Fruit fly (Drosophila melanogaster) whole organism, embryonic: ENCODE data around the gene Tssk.
A peak's percentile ranks its signal among the peaks of the same experiment; 100 is the strongest.

Source experiments
- Atf3 ChIP-seq: fragments of 200-800 bp; sonication (Bioruptor generic); optimal IDR thresholded peaks from 3 replicates; lab custom pipeline; 2016; ENCODE audit warnings: missing biosample characterization, missing genetic modification characterization
- BEAF-32 ChIP-seq: fragments of 200-800 bp; sonication (Bioruptor generic); optimal IDR thresholded peaks from 3 replicates; lab custom pipeline; 2017; ENCODE audit warnings: missing biosample characterization, missing genetic modification characterization, mild to moderate bottlenecking, moderate library complexity, missing genetic modification reagents
- CG10366 ChIP-seq: fragments of 200-800 bp; sonication (Bioruptor generic); IDR thresholded peaks from 2 replicates; pipeline ENCODE4 v1.3.6; 2022; ENCODE audit warnings: missing biosample characterization, missing genetic modification characterization
- CG10431 ChIP-seq: fragments of 200-800 bp; sonication (Bioruptor generic); optimal IDR thresholded peaks from 3 replicates; lab custom pipeline; 2018; ENCODE audit warnings: missing biosample characterization, mild to moderate bottlenecking, missing genetic modification characterization
- CG10462 ChIP-seq: fragments of 200-800 bp; sonication (Bioruptor generic); optimal IDR thresholded peaks from 2 replicates; lab custom pipeline; 2016; ENCODE audit warnings: missing biosample characterization, missing genetic modification characterization
- CG11504 ChIP-seq: fragments of 200-800 bp; sonication (Bioruptor generic); optimal IDR thresholded peaks from 3 replicates; lab custom pipeline; 2019; ENCODE audit warnings: missing biosample characterization, mild to moderate bottlenecking, missing genetic modification characterization, moderate library complexity
- CG13287 ChIP-seq: fragments of 200-800 bp; sonication (Bioruptor generic); IDR thresholded peaks from 2 replicates; pipeline ENCODE4 v1.3.6; 2022; ENCODE audit warnings: missing biosample characterization, missing genetic modification characterization; ENCODE audit not compliant: partially characterized antibody
- CG14965 ChIP-seq: fragments of 200-800 bp; sonication (Bioruptor generic); optimal IDR thresholded peaks from 2 replicates; lab custom pipeline; 2016; ENCODE audit warnings: missing biosample characterization, missing genetic modification characterization, borderline replicate concordance
- CG16815 ChIP-seq: fragments of 200-800 bp; sonication (Bioruptor generic); optimal IDR thresholded peaks from 3 replicates; lab custom pipeline; 2017; ENCODE audit warnings: missing biosample characterization, mild to moderate bottlenecking, missing genetic modification characterization
- CG17186 ChIP-seq: fragments of 200-800 bp; sonication (Bioruptor generic); optimal IDR thresholded peaks from 3 replicates; lab custom pipeline; 2017; ENCODE audit warnings: missing biosample characterization, missing genetic modification reagents, missing genetic modification characterization
- CG3726 ChIP-seq: fragments of 200-800 bp; sonication (Bioruptor generic); IDR thresholded peaks from 3 replicates; pipeline ENCODE4, ENCODE4 v1.3.6; 2022; ENCODE audit warnings: missing biosample characterization, missing genetic modification characterization
- CG6654 ChIP-seq: fragments of 200-800 bp; sonication (Bioruptor generic); optimal IDR thresholded peaks from 2 replicates; lab custom pipeline; 2017; ENCODE audit warnings: missing biosample characterization, mild to moderate bottlenecking, missing genetic modification characterization
- CG6689 ChIP-seq: fragments of 200-800 bp; sonication (Bioruptor generic); IDR thresholded peaks from 2 replicates; pipeline ENCODE4 v1.3.6; 2022; ENCODE audit warnings: missing biosample characterization, missing genetic modification characterization
- CG6791 ChIP-seq: fragments of 200-800 bp; sonication (Bioruptor generic); IDR thresholded peaks from 3 replicates; pipeline ENCODE4 v1.3.6; 2022; ENCODE audit warnings: missing biosample characterization, missing genetic modification characterization; ENCODE audit not compliant: partially characterized antibody
- CG6854 ChIP-seq: fragments of 200-800 bp; sonication (Bioruptor generic); optimal IDR thresholded peaks from 3 replicates; lab custom pipeline; 2017; ENCODE audit warnings: missing biosample characterization, mild to moderate bottlenecking, missing genetic modification characterization
- CG7556 ChIP-seq: fragments of 200-800 bp; sonication (Bioruptor generic); optimal IDR thresholded peaks from 2 replicates; lab custom pipeline; 2017; ENCODE audit warnings: missing biosample characterization, mild to moderate bottlenecking, missing genetic modification characterization
- CG8388 ChIP-seq: fragments of 200-800 bp; sonication (Bioruptor generic); optimal IDR thresholded peaks from 2 replicates; lab custom pipeline; 2019; ENCODE audit warnings: missing biosample characterization, mild to moderate bottlenecking, missing genetic modification characterization, moderate library complexity
- CG9727 ChIP-seq: fragments of 200-800 bp; sonication (Bioruptor generic); optimal IDR thresholded peaks from 3 replicates; lab custom pipeline; 2017; ENCODE audit warnings: missing biosample characterization, mild to moderate bottlenecking, missing genetic modification characterization
- Deaf1 ChIP-seq: fragments of 200-800 bp; optimal IDR thresholded peaks from 3 replicates; lab custom pipeline; 2019; ENCODE audit warnings: missing biosample characterization, mild to moderate bottlenecking, missing genetic modification characterization, moderate library complexity
- MBD-R2 ChIP-seq: fragments of 200-800 bp; sonication (Bioruptor generic); IDR thresholded peaks from 2 replicates; pipeline ENCODE4 v1.3.6; 2022; ENCODE audit warnings: missing biosample characterization, missing genetic modification characterization
- PHDP ChIP-seq: fragments of 200-800 bp; sonication (Bioruptor generic); optimal IDR thresholded peaks from 3 replicates; lab custom pipeline; 2018; ENCODE audit warnings: missing biosample characterization, mild to moderate bottlenecking, missing genetic modification characterization, moderate library complexity
- Scr ChIP-seq: fragments of 200-800 bp; sonication (Bioruptor generic); IDR thresholded peaks from 2 replicates; pipeline ENCODE4 v1.3.6; 2022; ENCODE audit warnings: missing biosample characterization, missing genetic modification characterization; ENCODE audit not compliant: partially characterized antibody
- Sox100B ChIP-seq: fragments of 200-800 bp; sonication (Bioruptor generic); optimal IDR thresholded peaks from 3 replicates; lab custom pipeline; 2018; ENCODE audit warnings: missing biosample characterization, mild to moderate bottlenecking, missing genetic modification characterization
- Sox102F ChIP-seq: fragments of 200-800 bp; sonication (Bioruptor generic); optimal IDR thresholded peaks from 2 replicates; lab custom pipeline; 2018; ENCODE audit warnings: missing biosample characterization, mild to moderate bottlenecking, missing genetic modification characterization, moderate library complexity
- Taf1 ChIP-seq: fragments of 200-800 bp; sonication (Bioruptor generic); IDR thresholded peaks from 2 replicates; pipeline ENCODE4 v1.3.6; 2022; ENCODE audit warnings: missing biosample characterization, missing genetic modification characterization
- amos ChIP-seq: fragments of 200-800 bp; sonication (Bioruptor generic); IDR thresholded peaks from 2 replicates; pipeline ENCODE4 v1.3.6; 2022; ENCODE audit warnings: missing biosample characterization, missing genetic modification characterization; ENCODE audit not compliant: partially characterized antibody
- ase ChIP-seq: fragments of 200-800 bp; sonication (Bioruptor generic); IDR thresholded peaks from 3 replicates; pipeline ENCODE4 v1.3.6; 2022; ENCODE audit warnings: missing biosample characterization, missing genetic modification characterization
- danr ChIP-seq: fragments of 200-800 bp; sonication (Bioruptor generic); IDR thresholded peaks from 2 replicates; pipeline ENCODE4 v1.3.6; 2022; ENCODE audit warnings: missing biosample characterization, missing genetic modification characterization
- ems ChIP-seq: fragments of 200-800 bp; sonication (Bioruptor generic); optimal IDR thresholded peaks from 3 replicates; lab custom pipeline; 2016; ENCODE audit warnings: missing biosample characterization, missing genetic modification characterization
- esg ChIP-seq: fragments of 200-800 bp; sonication (Bioruptor generic); conservative IDR thresholded peaks from 2 replicates; pipeline ENCODE4 v1.3.6; 2022; ENCODE audit warnings: missing biosample characterization, missing genetic modification characterization
- fd102C ChIP-seq: fragments of 200-800 bp; sonication (Bioruptor generic); optimal IDR thresholded peaks from 2 replicates; lab custom pipeline; 2018; ENCODE audit warnings: missing biosample characterization, mild to moderate bottlenecking, missing genetic modification characterization, moderate library complexity
- fu2 ChIP-seq: fragments of 200-800 bp; sonication (Bioruptor generic); optimal IDR thresholded peaks from 2 replicates; lab custom pipeline; 2016; ENCODE audit warnings: missing biosample characterization, missing genetic modification characterization
- gsb ChIP-seq: fragments of 200-800 bp; sonication (Bioruptor generic); IDR thresholded peaks from 2 replicates; pipeline ENCODE4 v1.3.6; 2022; ENCODE audit warnings: missing biosample characterization, missing genetic modification characterization
- hbn ChIP-seq: fragments of 200-800 bp; sonication (Bioruptor generic); IDR thresholded peaks from 2 replicates; pipeline ENCODE4 v1.3.6; 2022; ENCODE audit warnings: missing biosample characterization, missing genetic modification characterization; ENCODE audit not compliant: partially characterized antibody
- inv ChIP-seq: fragments of 200-800 bp; sonication (Bioruptor generic); IDR thresholded peaks from 2 replicates; pipeline ENCODE4 v1.3.6; 2022; ENCODE audit warnings: missing biosample characterization, missing genetic modification characterization; ENCODE audit not compliant: partially characterized antibody
- jigr1 ChIP-seq: fragments of 200-800 bp; sonication (Bioruptor generic); IDR thresholded peaks from 3 replicates; pipeline ENCODE4 v1.3.6; 2022; ENCODE audit warnings: missing biosample characterization, missing genetic modification characterization
- jumu ChIP-seq: fragments of 200-800 bp; sonication (Bioruptor generic); optimal IDR thresholded peaks from 3 replicates; lab custom pipeline; 2016; ENCODE audit warnings: missing biosample characterization, missing genetic modification characterization
- kay ChIP-seq: fragments of 200-800 bp; sonication (Bioruptor generic); optimal IDR thresholded peaks from 2 replicates; lab custom pipeline; 2016; ENCODE audit warnings: missing biosample characterization, missing genetic modification characterization
- klu ChIP-seq: fragments of 200-800 bp; sonication (Bioruptor generic); IDR thresholded peaks from 2 replicates; pipeline ENCODE4 v1.3.6; 2022; ENCODE audit warnings: missing biosample characterization, missing genetic modification characterization
- knrl ChIP-seq: fragments of 200-800 bp; sonication (Bioruptor generic); IDR thresholded peaks from 3 replicates; pipeline ENCODE4 v1.3.6; 2022; ENCODE audit warnings: missing biosample characterization, missing genetic modification characterization; ENCODE audit not compliant: partially characterized antibody
- lbe ChIP-seq: fragments of 200-800 bp; sonication (Bioruptor generic); optimal IDR thresholded peaks from 2 replicates; lab custom pipeline; 2016; ENCODE audit warnings: missing biosample characterization, mild to moderate bottlenecking, missing genetic modification characterization
- lilli ChIP-seq: fragments of 200-800 bp; sonication (Bioruptor generic); optimal IDR thresholded peaks from 3 replicates; lab custom pipeline; 2016; ENCODE audit warnings: missing biosample characterization, missing genetic modification characterization
- mam ChIP-seq: fragments of 200-800 bp; sonication (Bioruptor generic); optimal IDR thresholded peaks from 3 replicates; lab custom pipeline; 2016; ENCODE audit warnings: missing biosample characterization, missing genetic modification characterization
- phol ChIP-seq: fragments of 200-800 bp; sonication (Bioruptor generic); optimal IDR thresholded peaks from 3 replicates; lab custom pipeline; 2018; ENCODE audit warnings: missing biosample characterization, mild to moderate bottlenecking, missing genetic modification characterization, moderate library complexity
- pnt ChIP-seq: fragments of 200-800 bp; sonication (Bioruptor generic); optimal IDR thresholded peaks from 3 replicates; lab custom pipeline; 2016; ENCODE audit warnings: missing biosample characterization, missing genetic modification characterization
- ro ChIP-seq: fragments of 200-800 bp; sonication (Bioruptor generic); IDR thresholded peaks from 2 replicates; pipeline ENCODE4 v1.3.6; 2022; ENCODE audit warnings: missing biosample characterization, missing genetic modification characterization
- run ChIP-seq: fragments of 200-800 bp; sonication (Bioruptor generic); optimal IDR thresholded peaks from 3 replicates; lab custom pipeline; 2018; ENCODE audit warnings: missing biosample characterization, mild to moderate bottlenecking, missing genetic modification characterization
- tin ChIP-seq: fragments of 200-800 bp; sonication (Bioruptor generic); optimal IDR thresholded peaks from 3 replicates; lab custom pipeline; 2016; ENCODE audit warnings: missing biosample characterization, missing genetic modification characterization
- tna ChIP-seq: fragments of 200-800 bp; sonication (Bioruptor generic); IDR thresholded peaks from 2 replicates; pipeline ENCODE4 v1.3.6; 2022; ENCODE audit warnings: missing biosample characterization, missing genetic modification characterization; ENCODE audit not compliant: partially characterized antibody
- tup ChIP-seq: fragments of 200-800 bp; sonication (Bioruptor generic); optimal IDR thresholded peaks from 2 replicates; lab custom pipeline; 2016; ENCODE audit warnings: missing biosample characterization, mild to moderate bottlenecking, missing genetic modification characterization, moderate library complexity
- twi ChIP-seq: fragments of 200-800 bp; optimal IDR thresholded peaks from 2 replicates; lab custom pipeline; 2019; ENCODE audit warnings: missing biosample characterization, mild to moderate bottlenecking, missing genetic modification characterization, moderate library complexity

Gene Tssk

DNA sequence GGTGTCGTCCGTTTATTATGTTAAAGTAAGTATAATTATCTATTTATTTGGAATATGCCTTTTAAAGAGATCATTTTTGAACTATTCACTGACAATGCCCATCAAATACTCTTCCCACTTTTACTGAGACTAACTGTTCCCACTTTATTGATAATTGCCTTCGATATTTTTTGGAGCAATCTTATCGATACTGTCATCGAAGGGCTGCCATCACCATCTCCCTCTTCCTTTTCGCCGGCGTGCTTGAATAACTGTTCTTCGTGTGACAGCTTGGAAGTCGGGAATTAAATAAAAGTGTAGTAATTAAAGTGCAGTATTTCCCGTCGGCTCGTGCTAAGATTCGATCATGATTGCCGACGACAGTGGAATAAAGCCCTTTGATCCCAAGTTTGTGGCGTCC lies 7.7 kb upstream of the Tssk start, which contains the start of gene qin (continued):
- no peak for TF ChIP-seq CG6654 (GFP tag; lab: Kevin White, UChicago)
- no peak for TF ChIP-seq gsb (GFP tag; lab: Robert Waterston, UW)
- TF ChIP-seq inv (GFP tag; lab: Robert Waterston, UW) = no peak
- TF ChIP-seq CG6791 (GFP tag; lab: Robert Waterston, UW) = 0 out of 3 replicates have a peak, but pooled peaks have one; percentile 50
- peak; percentile 58 for TF ChIP-seq Scr
- TF ChIP-seq ase (GFP tag; lab: Robert Waterston, UW) = no peak
- no peak for TF ChIP-seq fu2
- peak; percentile 43; the same call in 1 of the 2 replicates for TF ChIP-seq CG13287
- no peak for TF ChIP-seq kay (GFP tag; lab: Kevin White, UChicago)
- TF ChIP-seq CG3726 = no peak
- no peak for TF ChIP-seq Taf1 (GFP tag; lab: Robert Waterston, UW)
- TF ChIP-seq mam = no peak
- no peak for TF ChIP-seq MBD-R2 (GFP tag; lab: Robert Waterston, UW)
- TF ChIP-seq lbe = no peak
- peak; percentile 50; the same call in 1 of the 2 replicates for TF ChIP-seq amos
- TF ChIP-seq tin = no peak
- TF ChIP-seq CG8388 (GFP tag; lab: Kevin White, UChicago) = no peak
- TF ChIP-seq run (tag; lab: Kevin White, UChicago) = no peak
- no peak for TF ChIP-seq esg (GFP tag; lab: Robert Waterston, UW)
- no peak for TF ChIP-seq CG16815
- no peak for TF ChIP-seq tna (GFP tag; lab: Robert Waterston, UW)
- TF ChIP-seq CG7556 (GFP tag; lab: Kevin White, UChicago) = no peak
- TF ChIP-seq CG9727 (GFP tag; lab: Kevin White, UChicago) = no peak
- TF ChIP-seq CG10366 (GFP tag; lab: Robert Waterston, UW) = no peak
- TF ChIP-seq CG11504 (tag; lab: Kevin White, UChicago) = no peak
- TF ChIP-seq knrl = no peak
- no peak for TF ChIP-seq CG10431 (GFP tag; lab: Kevin White, UChicago)
- TF ChIP-seq Sox100B (GFP tag; lab: Kevin White, UChicago) = no peak
- TF ChIP-seq PHDP (tag; lab: Kevin White, UChicago) = no peak
- no peak for TF ChIP-seq fd102C
- no peak for TF ChIP-seq CG14965
- TF ChIP-seq pnt (GFP tag; lab: Kevin White, UChicago) = no peak
- no peak for TF ChIP-seq phol (tag; lab: Kevin White, UChicago)
- TF ChIP-seq CG6854 (GFP tag; lab: Kevin White, UChicago) = no peak
- no peak for TF ChIP-seq Deaf1 (tag; lab: Kevin White, UChicago)
- no peak for TF ChIP-seq ro (GFP tag; lab: Robert Waterston, UW)
- TF ChIP-seq BEAF-32 (GFP tag; lab: Kevin White, UChicago) = peak; percentile 57
- peak; percentile 40; the same call in 1 of the 2 replicates for TF ChIP-seq hbn (GFP tag; lab: Robert Waterston, UW)
- TF ChIP-seq twi = no peak
- no peak for TF ChIP-seq danr
- TF ChIP-seq Atf3 = no peak
- no peak for TF ChIP-seq CG17186 (GFP tag; lab: Kevin White, UChicago)
- TF ChIP-seq CG6689 = no peak
- no peak for TF ChIP-seq jigr1 (GFP tag; lab: Robert Waterston, UW)
- TF ChIP-seq Sox102F (GFP tag; lab: Kevin White, UChicago) = no peak
- TF ChIP-seq ems (GFP tag; lab: Kevin White, UChicago) = no peak
- TF ChIP-seq jumu (GFP tag; lab: Kevin White, UChicago) = no peak
- no peak for TF ChIP-seq klu (GFP tag; lab: Robert Waterston, UW)
- no peak for TF ChIP-seq tup
- no peak for TF ChIP-seq CG10462 (GFP tag; lab: Kevin White, UChicago)
- TF ChIP-seq lilli (GFP tag; lab: Kevin White, UChicago) = no peak
